Fruit fly (Drosophila melanogaster) whole organism, embryonic: ENCODE measurements around the gene Gprk2.
A peak's percentile ranks its signal among the peaks of the same experiment; 100 is the strongest.

Source experiments
- CG10209 ChIP-seq: fragments of 200-800 bp; sonication (Bioruptor generic); optimal IDR thresholded peaks from 3 replicates; lab custom pipeline; 2017; ENCODE audit warnings: missing biosample characterization, mild to moderate bottlenecking, missing genetic modification characterization, missing genetic modification reagents
- CG11696 ChIP-seq: fragments of 200-800 bp; sonication (Bioruptor generic); IDR thresholded peaks from 2 replicates; pipeline ENCODE4 v1.3.6; 2022; ENCODE audit warnings: missing biosample characterization, missing genetic modification characterization
- CG12219 ChIP-seq: fragments of 200-800 bp; sonication (Bioruptor generic); optimal IDR thresholded peaks from 3 replicates; lab custom pipeline; 2018; ENCODE audit warnings: missing biosample characterization, mild to moderate bottlenecking, missing genetic modification characterization
- CG12236 ChIP-seq: fragments of 200-800 bp; sonication (Bioruptor generic); optimal IDR thresholded peaks from 2 replicates; lab custom pipeline; 2016; ENCODE audit warnings: missing biosample characterization, missing genetic modification characterization
- CG13296 ChIP-seq: fragments of 200-800 bp; sonication (Bioruptor generic); optimal IDR thresholded peaks from 3 replicates; lab custom pipeline; 2018; ENCODE audit warnings: missing biosample characterization, mild to moderate bottlenecking, missing genetic modification characterization
- CG13894 ChIP-seq: fragments of 200-800 bp; sonication (Bioruptor generic); optimal IDR thresholded peaks from 3 replicates; lab custom pipeline; 2018; ENCODE audit warnings: missing biosample characterization, mild to moderate bottlenecking, missing genetic modification characterization, moderate library complexity
- CG14667 ChIP-seq: fragments of 200-800 bp; sonication (Bioruptor generic); IDR thresholded peaks from 2 replicates; pipeline ENCODE4 v1.3.6; 2022; ENCODE audit warnings: missing biosample characterization, missing genetic modification characterization
- CG15011 ChIP-seq: fragments of 200-800 bp; sonication (Bioruptor generic); optimal IDR thresholded peaks from 3 replicates; lab custom pipeline; 2018; ENCODE audit warnings: missing biosample characterization, mild to moderate bottlenecking, missing genetic modification characterization
- CG15073 ChIP-seq: fragments of 200-800 bp; sonication (Bioruptor generic); optimal IDR thresholded peaks from 2 replicates; lab custom pipeline; 2016; ENCODE audit warnings: missing biosample characterization, missing genetic modification characterization
- CG1792 ChIP-seq: fragments of 200-800 bp; sonication (Bioruptor generic); optimal IDR thresholded peaks from 2 replicates; lab custom pipeline; 2016; ENCODE audit warnings: missing biosample characterization, missing genetic modification characterization
- CG18599 ChIP-seq: fragments of 200-800 bp; sonication (Bioruptor generic); optimal IDR thresholded peaks from 3 replicates; lab custom pipeline; 2017; ENCODE audit warnings: missing biosample characterization, missing genetic modification characterization, mild to moderate bottlenecking, moderate library complexity, missing genetic modification reagents
- CG2712 ChIP-seq: fragments of 200-800 bp; optimal IDR thresholded peaks from 3 replicates; lab custom pipeline; 2019; ENCODE audit warnings: missing biosample characterization, mild to moderate bottlenecking, missing genetic modification characterization, moderate library complexity
- CG30403 ChIP-seq: fragments of 200-800 bp; sonication (Bioruptor generic); optimal IDR thresholded peaks from 3 replicates; lab custom pipeline; 2016; ENCODE audit warnings: missing biosample characterization, missing genetic modification characterization
- CG3726 ChIP-seq: fragments of 200-800 bp; sonication (Bioruptor generic); IDR thresholded peaks from 3 replicates; pipeline ENCODE4, ENCODE4 v1.3.6; 2022; ENCODE audit warnings: missing biosample characterization, missing genetic modification characterization
- CG6791 ChIP-seq: fragments of 200-800 bp; sonication (Bioruptor generic); IDR thresholded peaks from 3 replicates; pipeline ENCODE4 v1.3.6; 2022; ENCODE audit warnings: missing biosample characterization, missing genetic modification characterization; ENCODE audit not compliant: partially characterized antibody
- CG7928 ChIP-seq: fragments of 200-800 bp; sonication (Bioruptor generic); optimal IDR thresholded peaks from 2 replicates; lab custom pipeline; 2017; ENCODE audit warnings: missing biosample characterization, mild to moderate bottlenecking, missing genetic modification characterization
- CG7987 ChIP-seq: fragments of 200-800 bp; sonication (Bioruptor generic); optimal IDR thresholded peaks from 2 replicates; lab custom pipeline; 2018; ENCODE audit warnings: missing biosample characterization, mild to moderate bottlenecking, missing genetic modification characterization, moderate library complexity
- CG8290 ChIP-seq, 3 experiments: fragments of 200-800 bp; sonication (Bioruptor generic); optimal IDR thresholded peaks; 2 replicates each; lab custom pipeline; 2016 to 2019; ENCODE audit warnings: missing biosample characterization in 3 of 3, missing genetic modification characterization in 3 of 3, mild to moderate bottlenecking in 2 of 3, moderate library complexity in 1 of 3
- CG8388 ChIP-seq: fragments of 200-800 bp; sonication (Bioruptor generic); optimal IDR thresholded peaks from 2 replicates; lab custom pipeline; 2019; ENCODE audit warnings: missing biosample characterization, mild to moderate bottlenecking, missing genetic modification characterization, moderate library complexity
- CG9437 ChIP-seq: fragments of 200-800 bp; sonication (Bioruptor generic); optimal IDR thresholded peaks from 2 replicates; lab custom pipeline; 2018; ENCODE audit warnings: missing biosample characterization, mild to moderate bottlenecking, missing genetic modification characterization
- CG9609 ChIP-seq: fragments of 200-800 bp; sonication (Bioruptor generic); optimal IDR thresholded peaks from 3 replicates; lab custom pipeline; 2016; ENCODE audit warnings: missing biosample characterization, missing genetic modification characterization
- CG9797 ChIP-seq: fragments of 200-800 bp; sonication (Bioruptor generic); optimal IDR thresholded peaks from 3 replicates; lab custom pipeline; 2018; ENCODE audit warnings: missing biosample characterization, mild to moderate bottlenecking, missing genetic modification characterization
- Chrac-16 ChIP-seq: fragments of 200-800 bp; sonication (Bioruptor generic); optimal IDR thresholded peaks from 3 replicates; lab custom pipeline; 2016; ENCODE audit warnings: missing biosample characterization, missing genetic modification characterization
- D19B ChIP-seq: fragments of 200-800 bp; sonication (Bioruptor generic); optimal IDR thresholded peaks from 2 replicates; lab custom pipeline; 2017; ENCODE audit warnings: missing biosample characterization, mild to moderate bottlenecking, missing genetic modification characterization
- Deaf1 ChIP-seq: fragments of 200-800 bp; optimal IDR thresholded peaks from 3 replicates; lab custom pipeline; 2019; ENCODE audit warnings: missing biosample characterization, mild to moderate bottlenecking, missing genetic modification characterization, moderate library complexity
- Ets97D ChIP-seq: fragments of 200-800 bp; sonication (Bioruptor generic); optimal IDR thresholded peaks from 3 replicates; lab custom pipeline; 2016; ENCODE audit warnings: missing biosample characterization, missing genetic modification characterization
- Fer1 ChIP-seq: fragments of 200-800 bp; sonication (Bioruptor generic); optimal IDR thresholded peaks from 2 replicates; lab custom pipeline; 2017; ENCODE audit warnings: missing biosample characterization, mild to moderate bottlenecking, missing genetic modification characterization
- GATAe ChIP-seq: fragments of 200-800 bp; sonication (Bioruptor generic); conservative IDR thresholded peaks from 2 replicates; pipeline ENCODE4 v1.3.6; 2022; ENCODE audit warnings: missing biosample characterization, missing genetic modification characterization
- HHEX ChIP-seq: fragments of 200-800 bp; sonication (Bioruptor generic); optimal IDR thresholded peaks from 3 replicates; lab custom pipeline; 2017; ENCODE audit warnings: missing biosample characterization, mild to moderate bottlenecking, missing genetic modification characterization, missing genetic modification reagents
- Six4 ChIP-seq: fragments of 200-800 bp; sonication (Bioruptor generic); optimal IDR thresholded peaks from 2 replicates; lab custom pipeline; 2016; ENCODE audit warnings: missing biosample characterization, missing genetic modification characterization
- Trl ChIP-seq, 3 experiments: fragments of >200 bp in 2 of 3; fragments of 200-800 bp in 1 of 3; sonication (Bioruptor generic) in 1 of 3; optimal IDR thresholded peaks; 2 replicates in 1 of 3; 3 replicates in 2 of 3; lab custom pipeline; 2016 to 2017; ENCODE audit warnings: missing biosample characterization in 1 of 3, missing genetic modification characterization in 1 of 3
- Vsx1 ChIP-seq: fragments of 200-800 bp; sonication (Bioruptor generic); optimal IDR thresholded peaks from 2 replicates; lab custom pipeline; 2017; ENCODE audit warnings: missing biosample characterization, mild to moderate bottlenecking, missing genetic modification characterization, missing genetic modification reagents
- bowl ChIP-seq: fragments of 200-800 bp; sonication (Bioruptor generic); IDR thresholded peaks from 2 replicates; pipeline ENCODE4 v1.3.6; 2022; ENCODE audit warnings: missing biosample characterization, missing genetic modification characterization
- bsh ChIP-seq, 2 experiments: fragments of 200-800 bp; sonication (Bioruptor generic); optimal IDR thresholded peaks; 2 replicates each; lab custom pipeline; 2017 to 2018; ENCODE audit warnings: mild to moderate bottlenecking in 2 of 2, missing biosample characterization in 2 of 2, missing genetic modification characterization in 2 of 2, moderate library complexity in 1 of 2
- cas ChIP-seq: fragments of 200-800 bp; sonication (Bioruptor generic); IDR thresholded peaks from 2 replicates; pipeline ENCODE4 v1.3.6; 2022; ENCODE audit warnings: missing biosample characterization, missing genetic modification characterization
- en ChIP-seq: fragments of 200-800 bp; sonication (Bioruptor generic); optimal IDR thresholded peaks from 2 replicates; lab custom pipeline; 2016; ENCODE audit warnings: missing biosample characterization, missing genetic modification characterization
- fd64A ChIP-seq: fragments of 200-800 bp; sonication (Bioruptor generic); optimal IDR thresholded peaks from 3 replicates; lab custom pipeline; 2018; ENCODE audit warnings: missing biosample characterization, mild to moderate bottlenecking, missing genetic modification characterization
- gcm2 ChIP-seq: fragments of 200-800 bp; sonication (Bioruptor generic); optimal IDR thresholded peaks from 2 replicates; lab custom pipeline; 2016; ENCODE audit warnings: missing biosample characterization, missing genetic modification characterization
- gfzf ChIP-seq: fragments of 200-800 bp; sonication (Bioruptor generic); optimal IDR thresholded peaks from 2 replicates; lab custom pipeline; 2016; ENCODE audit warnings: missing biosample characterization, mild to moderate bottlenecking, missing genetic modification characterization, moderate library complexity
- gt ChIP-seq: fragments of 200-800 bp; sonication (Bioruptor generic); IDR thresholded peaks from 2 replicates; pipeline ENCODE4 v1.3.6; 2022; ENCODE audit warnings: missing biosample characterization, missing genetic modification characterization
- h ChIP-seq: fragments of >200 bp; optimal IDR thresholded peaks from 2 replicates; lab custom pipeline; 2017
- maf-S ChIP-seq: fragments of 200-800 bp; sonication (Bioruptor generic); optimal IDR thresholded peaks from 2 replicates; lab custom pipeline; 2016; ENCODE audit warnings: missing biosample characterization, missing genetic modification characterization
- shn ChIP-seq: fragments of 200-800 bp; sonication (Bioruptor generic); optimal IDR thresholded peaks from 3 replicates; lab custom pipeline; 2016; ENCODE audit warnings: missing biosample characterization, missing genetic modification characterization
- tll ChIP-seq, 2 experiments: fragments of 200-800 bp in 1 of 2; fragments of >200 bp in 1 of 2; sonication (Bioruptor generic) in 1 of 2; optimal IDR thresholded peaks; 2 replicates each; lab custom pipeline; 2017 to 2019; ENCODE audit warnings: missing biosample characterization in 2 of 2, missing genetic modification characterization in 2 of 2, mild to moderate bottlenecking in 1 of 2, moderate library complexity in 1 of 2
- tup ChIP-seq: fragments of 200-800 bp; sonication (Bioruptor generic); optimal IDR thresholded peaks from 2 replicates; lab custom pipeline; 2016; ENCODE audit warnings: missing biosample characterization, mild to moderate bottlenecking, missing genetic modification characterization, moderate library complexity
- wdn ChIP-seq: fragments of 200-800 bp; sonication (Bioruptor generic); IDR thresholded peaks from 2 replicates; pipeline ENCODE4 v1.3.6; 2022; ENCODE audit warnings: missing biosample characterization, missing genetic modification characterization

Gene Gprk2

DNA sequence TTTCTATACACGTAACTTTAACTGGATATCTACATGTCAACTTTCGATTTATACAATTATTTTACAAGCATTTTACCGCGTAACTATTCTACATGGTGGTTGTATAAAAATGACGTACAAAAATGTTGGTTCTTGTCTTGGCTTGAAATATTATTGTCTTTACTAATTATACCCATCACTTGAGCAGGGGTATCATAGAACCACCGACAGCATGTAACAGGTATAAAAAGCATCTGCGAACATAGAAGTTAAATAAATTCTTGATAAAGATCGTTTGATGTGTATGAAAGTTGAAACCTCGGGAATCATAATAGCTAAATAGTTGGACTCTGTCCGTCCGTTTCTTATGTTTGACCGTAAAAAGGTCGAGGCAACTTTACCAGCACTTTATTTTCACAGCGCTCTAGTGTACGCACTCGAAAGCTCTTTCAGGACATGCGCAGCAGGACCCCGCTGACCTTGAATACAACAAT is 23.8 kb upstream of the Gprk2 start (continued):
- TF ChIP-seq CG1792 (no peak), CG8388 (GFP tag; lab: Kevin White, UChicago) (peak; percentile 44), CG13894 (tag; lab: Kevin White, UChicago) (no peak), CG9437 (GFP tag; lab: Kevin White, UChicago) (peak; percentile 17)

DNA sequence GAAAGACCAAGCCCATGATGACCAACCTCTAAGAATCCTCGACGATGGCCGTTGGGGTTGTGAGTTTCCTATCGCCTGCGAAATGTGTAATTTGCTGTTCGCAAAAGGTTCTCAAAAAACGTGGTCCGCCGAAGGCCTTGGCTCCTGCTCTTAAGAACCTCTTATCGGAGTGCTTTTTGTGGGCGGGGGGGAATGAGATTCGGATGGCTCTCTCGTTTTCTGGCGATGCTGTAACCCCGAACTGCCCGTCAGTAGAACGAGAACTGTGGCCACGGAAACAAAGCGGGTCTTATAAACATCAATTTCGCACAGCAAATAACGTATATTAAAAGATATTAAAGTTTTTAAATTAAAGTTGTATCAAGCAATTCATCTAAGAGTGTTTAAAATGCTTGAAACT is 23.2 kb upstream of the Gprk2 start, which contains the start of gene CG1607:
Gene CG1607 (plus strand): TSS at position 249 of the 400 bp plus-strand sequence.
- 0 out of 3 replicates have a peak, but pooled peaks have one; percentile 22 for TF ChIP-seq CG3726 (GFP tag; lab: Robert Waterston, UW)
- TF ChIP-seq shn (GFP tag; lab: Kevin White, UChicago): no peak
- TF ChIP-seq Deaf1 (tag; lab: Kevin White, UChicago): peak; percentile 79
- no peak for TF ChIP-seq en (GFP tag; lab: Kevin White, UChicago)
- TF ChIP-seq CG6791: no peak
- no peak for TF ChIP-seq h (lab: Kevin White, UChicago)
- peak in 1 of 2 experiments; percentile 10 for TF ChIP-seq Trl (optimal IDR thresholded peaks at IDR 0.05; lab: Kevin White, UChicago)
- TF ChIP-seq Trl (GFP tag; optimal IDR thresholded peaks at IDR 0.05; lab: Kevin White, UChicago): no peak
- TF ChIP-seq D19B: no peak

DNA sequence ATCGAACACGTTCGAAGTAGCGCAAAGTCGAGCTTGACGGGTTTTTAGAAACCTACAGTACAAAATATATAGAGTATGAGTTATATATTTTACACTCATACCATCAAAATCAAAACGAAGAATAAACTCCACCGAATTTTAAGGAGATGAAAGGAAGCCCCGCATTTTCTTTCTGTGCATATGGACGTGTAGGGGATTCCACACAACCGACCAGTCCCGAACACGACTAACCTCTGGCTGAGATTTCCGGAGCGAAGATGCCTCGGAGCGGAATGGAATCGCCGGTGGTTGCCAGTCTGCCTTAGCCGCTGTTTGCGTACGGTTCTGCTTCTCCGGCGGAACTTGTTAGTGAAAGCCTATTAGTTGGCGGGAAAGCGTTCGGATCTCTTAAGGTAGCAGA is 20.9 kb upstream of the Gprk2 start:
- peak; percentile 17 for TF ChIP-seq gfzf (GFP tag; lab: Kevin White, UChicago)
- peak; percentile 97 for TF ChIP-seq cas (GFP tag; lab: Robert Waterston, UW)
- peak; percentile 87 for TF ChIP-seq tup (GFP tag; lab: Kevin White, UChicago)
- peak; percentile 94 for TF ChIP-seq CG13296
- TF ChIP-seq CG10209: peak; percentile 97
- peak; percentile 86 for TF ChIP-seq fd64A (GFP tag; lab: Kevin White, UChicago)
- TF ChIP-seq bsh (GFP tag; optimal IDR thresholded peaks at IDR 0.05; lab: Kevin White, UChicago): peak; percentile 95 to 97
- TF ChIP-seq CG18599: peak; percentile 98
- TF ChIP-seq CG8290 (GFP tag; optimal IDR thresholded peaks at IDR 0.05; lab: Kevin White, UChicago): peak; percentile 92
- TF ChIP-seq CG8290 (tag; optimal IDR thresholded peaks at IDR 0.05; lab: Kevin White, UChicago): peak in 1 of 2 experiments; percentile 94
- TF ChIP-seq gcm2 (GFP tag; lab: Kevin White, UChicago): peak; percentile 96
- peak; percentile 99 for TF ChIP-seq CG30403
- TF ChIP-seq Six4 (GFP tag; lab: Kevin White, UChicago): peak; percentile 92
- peak; percentile 97 for TF ChIP-seq wdn (GFP tag; lab: Robert Waterston, UW)
- TF ChIP-seq CG11696 (GFP tag; lab: Robert Waterston, UW): peak; percentile 93
- TF ChIP-seq CG14667 (GFP tag; lab: Robert Waterston, UW): peak; percentile 97
- TF ChIP-seq gt (GFP tag; lab: Robert Waterston, UW): peak; percentile 89
- peak; percentile 97 for TF ChIP-seq maf-S
- peak; percentile 40 for TF ChIP-seq CG9797
- peak; percentile 98 for TF ChIP-seq CG2712 (tag; lab: Kevin White, UChicago)
- peak; percentile 97 for TF ChIP-seq Fer1 (GFP tag; lab: Kevin White, UChicago)
- peak; percentile 93 for TF ChIP-seq GATAe (GFP tag; lab: Robert Waterston, UW)
- peak; percentile 97 for TF ChIP-seq CG3726 (GFP tag; lab: Robert Waterston, UW)
- TF ChIP-seq CG15073 (GFP tag; lab: Kevin White, UChicago): peak; percentile 77
- peak; percentile 97 for TF ChIP-seq Chrac-16
- TF ChIP-seq Ets97D (GFP tag; lab: Kevin White, UChicago): peak; percentile 92
- peak; percentile 95 for TF ChIP-seq CG12219
- TF ChIP-seq CG7987 (GFP tag; lab: Kevin White, UChicago): peak; percentile 90
- TF ChIP-seq CG9609: peak; percentile 97
- TF ChIP-seq CG15011: peak; percentile 91
- peak; percentile 89 for TF ChIP-seq bowl (GFP tag; lab: Robert Waterston, UW)
- TF ChIP-seq Vsx1 (GFP tag; lab: Kevin White, UChicago): peak; percentile 94
- TF ChIP-seq CG7928 (GFP tag; lab: Kevin White, UChicago): peak; percentile 77
- TF ChIP-seq HHEX (GFP tag; lab: Kevin White, UChicago): peak; percentile 97
- peak; percentile 89 for TF ChIP-seq CG12236 (GFP tag; lab: Kevin White, UChicago)
- TF ChIP-seq tll (GFP tag; optimal IDR thresholded peaks at IDR 0.05; lab: Kevin White, UChicago): peak in 1 of 2 experiments; percentile 29
